Fruit fly (Drosophila melanogaster) whole organism, prepupa: ENCODE data around the gene PolG1.

ENCODE experiments used
- Blimp-1 ChIP-seq: fragments of 200-800 bp; sonication (Bioruptor generic); optimal IDR thresholded peaks from 3 replicates; lab custom pipeline; 2017; ENCODE audit warnings: missing biosample characterization, missing genetic modification characterization, mild to moderate bottlenecking, moderate library complexity, missing genetic modification reagents
- CG10631 ChIP-seq: fragments of 200-800 bp; sonication (Bioruptor generic); optimal IDR thresholded peaks from 2 replicates; lab custom pipeline; 2016; ENCODE audit warnings: missing biosample characterization, missing genetic modification characterization
- CG10669 ChIP-seq: fragments of 200-800 bp; sonication (Bioruptor generic); optimal IDR thresholded peaks from 3 replicates; lab custom pipeline; 2018; ENCODE audit warnings: missing biosample characterization, mild to moderate bottlenecking, missing genetic modification characterization, moderate library complexity
- CG11294 ChIP-seq: fragments of 200-800 bp; sonication (Bioruptor generic); IDR thresholded peaks from 2 replicates; pipeline ENCODE4 v1.3.6; 2022; ENCODE audit warnings: missing biosample characterization, missing genetic modification characterization
- CG11762 ChIP-seq: fragments of 200-800 bp; sonication (Bioruptor generic); optimal IDR thresholded peaks from 3 replicates; lab custom pipeline; 2016; ENCODE audit warnings: missing biosample characterization, missing genetic modification characterization; ENCODE audit not compliant: insufficient read depth
- CG11902 ChIP-seq: fragments of 200-800 bp; sonication (Bioruptor generic); optimal IDR thresholded peaks from 3 replicates; lab custom pipeline; 2016; ENCODE audit warnings: missing biosample characterization, missing genetic modification characterization
- CG15336 ChIP-seq: fragments of 200-800 bp; sonication (Bioruptor generic); IDR thresholded peaks from 2 replicates; pipeline ENCODE4 v1.3.6; 2022; ENCODE audit warnings: missing biosample characterization, missing genetic modification characterization
- CG16779 ChIP-seq: fragments of 200-800 bp; sonication (Bioruptor generic); optimal IDR thresholded peaks from 3 replicates; lab custom pipeline; 2017; ENCODE audit warnings: missing biosample characterization, mild to moderate bottlenecking, missing genetic modification characterization
- CG32006 ChIP-seq: fragments of 200-800 bp; sonication (Bioruptor generic); optimal IDR thresholded peaks from 3 replicates; lab custom pipeline; 2017; ENCODE audit warnings: missing biosample characterization, mild to moderate bottlenecking, missing genetic modification characterization
- CG34406 ChIP-seq: fragments of 200-800 bp; sonication (Bioruptor generic); optimal IDR thresholded peaks from 3 replicates; lab custom pipeline; 2016; ENCODE audit warnings: missing biosample characterization, missing genetic modification characterization
- CG6163 ChIP-seq: fragments of 200-800 bp; sonication (Bioruptor generic); IDR thresholded peaks from 3 replicates; pipeline ENCODE4 v1.3.6; 2022; ENCODE audit warnings: missing biosample characterization, missing genetic modification characterization
- CG6276 ChIP-seq: fragments of 200-800 bp; sonication (Bioruptor generic); optimal IDR thresholded peaks from 2 replicates; lab custom pipeline; 2017; ENCODE audit warnings: missing biosample characterization, mild to moderate bottlenecking, missing genetic modification characterization
- CG6808 ChIP-seq: fragments of 200-800 bp; sonication (Bioruptor generic); optimal IDR thresholded peaks from 3 replicates; lab custom pipeline; 2017; ENCODE audit warnings: missing biosample characterization, missing genetic modification characterization, mild to moderate bottlenecking, moderate library complexity, missing genetic modification reagents
- CG6854 ChIP-seq: fragments of 200-800 bp; sonication (Bioruptor generic); optimal IDR thresholded peaks from 2 replicates; lab custom pipeline; 2017; ENCODE audit warnings: missing biosample characterization, mild to moderate bottlenecking, missing genetic modification characterization
- CG8119 ChIP-seq: fragments of 200-800 bp; sonication (Bioruptor generic); IDR thresholded peaks from 3 replicates; pipeline ENCODE4 v1.3.6; 2022; ENCODE audit warnings: missing biosample characterization, missing genetic modification characterization
- CG8319 ChIP-seq: fragments of 200-800 bp; sonication (Bioruptor generic); optimal IDR thresholded peaks from 3 replicates; lab custom pipeline; 2016; ENCODE audit warnings: missing biosample characterization, missing genetic modification characterization
- CG9139 ChIP-seq: fragments of 200-800 bp; sonication (Bioruptor generic); optimal IDR thresholded peaks from 3 replicates; lab custom pipeline; 2017; ENCODE audit warnings: missing biosample characterization, mild to moderate bottlenecking, missing genetic modification characterization
- Eip78C ChIP-seq: fragments of 200-800 bp; sonication (Bioruptor generic); peaks from one replicate; lab custom pipeline; 2016; ENCODE audit warnings: missing biosample characterization, missing genetic modification characterization
- Ets21C ChIP-seq: fragments of 200-800 bp; sonication (Bioruptor generic); optimal IDR thresholded peaks from 3 replicates; lab custom pipeline; 2016; ENCODE audit warnings: missing biosample characterization, missing genetic modification characterization
- Ets96B ChIP-seq: fragments of 200-800 bp; optimal IDR thresholded peaks from 2 replicates; lab custom pipeline; 2019; ENCODE audit warnings: missing biosample characterization, mild to moderate bottlenecking, missing genetic modification characterization, moderate library complexity
- Gug ChIP-seq: fragments of 200-800 bp; sonication (Bioruptor generic); IDR thresholded peaks from 2 replicates; pipeline ENCODE4 v1.3.6; 2022; ENCODE audit warnings: missing biosample characterization, missing genetic modification characterization
- Hr39 ChIP-seq: fragments of 200-800 bp; sonication (Bioruptor generic); optimal IDR thresholded peaks from 2 replicates; lab custom pipeline; 2016; ENCODE audit warnings: missing biosample characterization, missing genetic modification characterization
- Lpt ChIP-seq: fragments of 200-800 bp; sonication (Bioruptor generic); optimal IDR thresholded peaks from 3 replicates; lab custom pipeline; 2016; ENCODE audit warnings: missing biosample characterization, missing genetic modification characterization
- Sox102F ChIP-seq: fragments of 200-800 bp; sonication (Bioruptor generic); optimal IDR thresholded peaks from 2 replicates; lab custom pipeline; 2016; ENCODE audit warnings: missing biosample characterization, mild to moderate bottlenecking, missing genetic modification characterization
- Sox14 ChIP-seq: fragments of 200-800 bp; sonication (Bioruptor generic); optimal IDR thresholded peaks from 3 replicates; lab custom pipeline; 2016; ENCODE audit warnings: missing biosample characterization, missing genetic modification characterization
- Sox15 ChIP-seq: fragments of 200-800 bp; sonication (Bioruptor generic); optimal IDR thresholded peaks from 3 replicates; lab custom pipeline; 2016; ENCODE audit warnings: missing biosample characterization, missing genetic modification characterization
- acj6 ChIP-seq: fragments of 200-800 bp; sonication (Bioruptor generic); optimal IDR thresholded peaks from 3 replicates; lab custom pipeline; 2016; ENCODE audit warnings: missing biosample characterization, missing genetic modification characterization
- dsx ChIP-seq: fragments of 200-800 bp; optimal IDR thresholded peaks from 3 replicates; lab custom pipeline; 2019; ENCODE audit warnings: missing biosample characterization, mild to moderate bottlenecking, missing genetic modification characterization, moderate library complexity; ENCODE audit not compliant: poor library complexity, severe bottlenecking
- eg ChIP-seq: fragments of 200-800 bp; sonication (Bioruptor generic); IDR thresholded peaks from 3 replicates; pipeline ENCODE4 v1.3.6; 2022; ENCODE audit warnings: missing biosample characterization, missing genetic modification characterization
- fd85E ChIP-seq: fragments of 200-800 bp; sonication (Bioruptor generic); optimal IDR thresholded peaks from 3 replicates; lab custom pipeline; 2016; ENCODE audit warnings: missing biosample characterization, missing genetic modification characterization
- fkh ChIP-seq: fragments of 200-800 bp; sonication (Bioruptor generic); optimal IDR thresholded peaks from 3 replicates; lab custom pipeline; 2017; ENCODE audit warnings: missing biosample characterization, mild to moderate bottlenecking, missing genetic modification characterization, moderate library complexity
- lz ChIP-seq: fragments of 200-800 bp; sonication (Bioruptor generic); optimal IDR thresholded peaks from 3 replicates; lab custom pipeline; 2016; ENCODE audit warnings: missing biosample characterization, missing genetic modification characterization
- net ChIP-seq: fragments of 200-800 bp; sonication (Bioruptor generic); optimal IDR thresholded peaks from 3 replicates; lab custom pipeline; 2016; ENCODE audit warnings: missing biosample characterization, missing genetic modification characterization
- pdm3 ChIP-seq: fragments of 200-800 bp; sonication (Bioruptor generic); optimal IDR thresholded peaks from 3 replicates; lab custom pipeline; 2016; ENCODE audit warnings: missing biosample characterization, missing genetic modification characterization
- ss ChIP-seq, 2 experiments: fragments of 200-800 bp; sonication (Bioruptor generic); optimal IDR thresholded peaks; 2 replicates in 1 of 2; 3 replicates in 1 of 2; lab custom pipeline; 2017 to 2018; ENCODE audit warnings: mild to moderate bottlenecking in 2 of 2, missing biosample characterization in 2 of 2, missing genetic modification characterization in 2 of 2, moderate library complexity in 1 of 2
- svp ChIP-seq: fragments of 200-800 bp; sonication (Bioruptor generic); peaks from one replicate; lab custom pipeline; 2016; ENCODE audit warnings: missing biosample characterization, missing genetic modification characterization

PolG1 gene

dm6 chr2L:13803805-13804560 is 23.6 kb downstream of the PolG1 start (continued):
- TF ChIP-seq CG8119 (no peak), CG8319 (GFP tag; lab: Kevin White, UChicago) (no peak), CG11902 (GFP tag; lab: Kevin White, UChicago) (no peak), net (peak; percentile 0), Ets96B (no peak), CG32006 (GFP tag; lab: Kevin White, UChicago) (no peak), CG6163 (GFP tag; lab: Robert Waterston, UW) (no peak), acj6 (GFP tag; lab: Kevin White, UChicago) (no peak), CG10631 (no peak), lz (GFP tag; lab: Kevin White, UChicago) (no peak), CG10669 (GFP tag; lab: Kevin White, UChicago) (no peak), Ets21C (GFP tag; lab: Kevin White, UChicago) (no peak), fd85E (GFP tag; lab: Kevin White, UChicago) (no peak), Gug (no peak), CG6854 (GFP tag; lab: Kevin White, UChicago) (peak; percentile 41), CG15336 (GFP tag; lab: Robert Waterston, UW) (no peak), ss (GFP tag; optimal IDR thresholded peaks at IDR 0.05; lab: Kevin White, UChicago) (peak in 1 of 2 experiments; percentile 16), Eip78C (peak; percentile 53), CG11294 (GFP tag; lab: Robert Waterston, UW) (no peak), CG6808 (peak; percentile 10), CG6276 (peak; percentile 19)

dm6 chr2L:13803032-13803661 is 24.4 kb downstream of the PolG1 start, which contains the start of gene CAH1:
CAH1 (plus strand) TSS chr2L:13803626.
- no peak for TF ChIP-seq Ets21C (GFP tag; lab: Kevin White, UChicago)
- no peak for TF ChIP-seq CG9139 (GFP tag; lab: Kevin White, UChicago)
- peak; percentile 33; the same call in 1 of the 3 replicates for TF ChIP-seq eg
- TF ChIP-seq CG32006 (GFP tag; lab: Kevin White, UChicago) = no peak
- TF ChIP-seq Sox14 (GFP tag; lab: Kevin White, UChicago) = no peak
- TF ChIP-seq Lpt = no peak
- no peak for TF ChIP-seq dsx (GFP tag; lab: Kevin White, UChicago)
- TF ChIP-seq Hr39 (GFP tag; lab: Kevin White, UChicago) = no peak
- TF ChIP-seq Ets96B = no peak
- TF ChIP-seq fkh (GFP tag; lab: Kevin White, UChicago) = peak; percentile 12
- TF ChIP-seq CG11902 (GFP tag; lab: Kevin White, UChicago) = no peak
- no peak for TF ChIP-seq svp (GFP tag; lab: Kevin White, UChicago)
- no peak for TF ChIP-seq CG16779 (tag; lab: Kevin White, UChicago)
- TF ChIP-seq CG8119 = no peak

- TF ChIP-seq Eip78C = no peak
- no peak for TF ChIP-seq Blimp-1 (GFP tag; lab: Kevin White, UChicago)
- no peak for TF ChIP-seq dsx (GFP tag; lab: Kevin White, UChicago)
- no peak for TF ChIP-seq Sox102F (GFP tag; lab: Kevin White, UChicago)
- TF ChIP-seq CG11902 (GFP tag; lab: Kevin White, UChicago) = no peak
- TF ChIP-seq Ets96B = no peak
- no peak for TF ChIP-seq CG34406 (GFP tag; lab: Kevin White, UChicago)
- no peak for TF ChIP-seq pdm3 (GFP tag; lab: Kevin White, UChicago)
- TF ChIP-seq CG15336 (GFP tag; lab: Robert Waterston, UW) = no peak
- TF ChIP-seq CG6808 = no peak
- TF ChIP-seq svp (GFP tag; lab: Kevin White, UChicago) = no peak
- no peak for TF ChIP-seq CG10631
- no peak for TF ChIP-seq CG8119
- no peak for TF ChIP-seq Sox15 (GFP tag; lab: Kevin White, UChicago)
- no peak for TF ChIP-seq CG11762 (GFP tag; lab: Kevin White, UChicago)
These were observed 25.4 kb downstream of the PolG1 start for dm6 chr2L:13802075-13802639.
